Worm (Caenorhabditis elegans): Measurements from ENCODE around the gene ttc-7.

- TF ChIP-seq dpl-1 (GFP tag; optimal IDR thresholded peaks at IDR 0.05): no peak
- no peak for TF ChIP-seq ztf-18 (tag; optimal IDR thresholded peaks at IDR 0.05)
- TF ChIP-seq D2030.7 (GFP tag; IDR thresholded peaks at IDR 0.05): no peak
- no peak for TF ChIP-seq unc-130 (GFP tag; optimal IDR thresholded peaks at IDR 0.05)
- no peak for TF ChIP-seq let-526 (GFP tag; IDR thresholded peaks at IDR 0.05)
- TF ChIP-seq ceh-58 (GFP tag; IDR thresholded peaks at IDR 0.05): no peak
- TF ChIP-seq Y95B8A.8 (GFP tag; IDR thresholded peaks at IDR 0.05): no peak
- TF ChIP-seq mxl-1 (tag; optimal IDR thresholded peaks at IDR 0.05): no peak
- TF ChIP-seq egl-44 (GFP tag; IDR thresholded peaks at IDR 0.05): no peak
- TF ChIP-seq akir-1 (GFP tag; optimal IDR thresholded peaks at IDR 0.05): no peak
- TF ChIP-seq ekl-4 (GFP tag; IDR thresholded peaks at IDR 0.05): no peak
These were observed 33.6 kb downstream of the ttc-7 start, which contains the start of the genes B0524.5 and B0524.2 for ce11 chrIII:1893851-1894250.
